Worm (Caenorhabditis elegans): ENCODE data around the gene metl-18.

ce11 chrIII:3468384-3468783 lies 42.8 kb downstream of the metl-18 start:
- TF ChIP-seq ceh-27 (GFP tag; optimal IDR thresholded peaks at IDR 0.05): no peak
- TF ChIP-seq nhr-179 (tag; optimal IDR thresholded peaks at IDR 0.05): no peak
- TF ChIP-seq efl-1 (GFP tag; optimal IDR thresholded peaks at IDR 0.05): no peak
- no peak for TF ChIP-seq lin-40 (tag; optimal IDR thresholded peaks at IDR 0.05)
- no peak for TF ChIP-seq madf-10 (tag; optimal IDR thresholded peaks at IDR 0.05)
- no peak for TF ChIP-seq ets-4 (GFP tag; optimal IDR thresholded peaks at IDR 0.05)
- no peak for TF ChIP-seq hrde-1 (tag; optimal IDR thresholded peaks at IDR 0.05; ENCODE audit: borderline replicate concordance)
- no peak for TF ChIP-seq dox-1 (GFP tag; IDR thresholded peaks at IDR 0.05)
- no peak for TF ChIP-seq lin-35 (GFP tag; optimal IDR thresholded peaks at IDR 0.05)
